Worm (Caenorhabditis elegans) whole organism, early embryonic: ENCODE measurements around the gene plpr-1.
A peak's percentile ranks its signal among the peaks of the same experiment; 100 is the strongest.

ENCODE experiments used
- B0310.2 ChIP-seq: sonication (generic microtip); optimal IDR thresholded peaks from 2 replicates; lab custom pipeline; 2016; ENCODE audit warnings: mild to moderate bottlenecking, missing genetic modification characterization, missing compliant biosample characterization
- F13C5.2 ChIP-seq: sonication (generic microtip); optimal IDR thresholded peaks from 2 replicates; lab custom pipeline; 2017; ENCODE audit warnings: mild to moderate bottlenecking, missing genetic modification characterization, inconsistent platforms, missing compliant biosample characterization
- aly-1 ChIP-seq: sonication (generic microtip); optimal IDR thresholded peaks from 2 replicates; lab custom pipeline; 2016; ENCODE audit warnings: missing genetic modification characterization, missing compliant biosample characterization
- ama-1 ChIP-seq: fragments of 150-350 bp; optimal IDR thresholded peaks from 2 replicates; lab custom pipeline; 2014
- ceh-13 ChIP-seq: fragments of 200-800 bp; sonication (Bioruptor generic); optimal IDR thresholded peaks from 2 replicates; lab custom pipeline; 2018; ENCODE audit warnings: mild to moderate bottlenecking, missing genetic modification characterization, missing compliant biosample characterization
- ceh-36 ChIP-seq: sonication (generic microtip); optimal IDR thresholded peaks from 2 replicates; lab custom pipeline; 2016; ENCODE audit warnings: missing genetic modification characterization, inconsistent platforms, missing compliant biosample characterization
- ets-7 ChIP-seq: sonication (generic microtip); optimal IDR thresholded peaks from 2 replicates; lab custom pipeline; 2016; ENCODE audit warnings: missing genotype, missing genetic modification characterization, missing compliant biosample characterization
- flt-1 ChIP-seq: fragments of 200-800 bp; sonication (Bioruptor generic); IDR thresholded peaks from 2 replicates; pipeline ENCODE4 v1.3.6; 2022; ENCODE audit warnings: missing genetic modification characterization, missing compliant biosample characterization
- hmbx-1 ChIP-seq: sonication (generic microtip); optimal IDR thresholded peaks from 2 replicates; lab custom pipeline; 2016; ENCODE audit warnings: mild to moderate bottlenecking, missing genetic modification characterization, missing compliant biosample characterization
- hmg-4 ChIP-seq: fragments of 200-800 bp; sonication (Bioruptor generic); optimal IDR thresholded peaks from 2 replicates; lab custom pipeline; 2018; ENCODE audit warnings: mild to moderate bottlenecking, missing genetic modification characterization, missing compliant biosample characterization
- hnd-1 ChIP-seq: sonication (generic microtip); optimal IDR thresholded peaks from 2 replicates; lab custom pipeline; 2016; ENCODE audit warnings: missing genetic modification characterization, missing compliant biosample characterization
- pes-1 ChIP-seq: fragments of 200-800 bp; sonication (Bioruptor generic); IDR thresholded peaks from 2 replicates; pipeline ENCODE4 v1.3.6; 2022; ENCODE audit warnings: missing genetic modification reagents, missing genetic modification characterization, missing compliant biosample characterization
- scrt-1 ChIP-seq: fragments of 200-800 bp; sonication (Bioruptor generic); IDR thresholded peaks from 2 replicates; pipeline ENCODE4 v1.3.6; 2022; ENCODE audit warnings: missing genetic modification characterization, missing compliant biosample characterization
- sea-1 ChIP-seq: fragments of 200-800 bp; sonication (Bioruptor generic); conservative IDR thresholded peaks from 2 replicates; pipeline ENCODE4 v1.3.6; 2022; ENCODE audit warnings: missing genetic modification characterization, missing compliant biosample characterization
- tbx-11 ChIP-seq: fragments of 200-800 bp; sonication (Bioruptor generic); IDR thresholded peaks from 2 replicates; pipeline ENCODE4 v1.3.6; 2022; ENCODE audit warnings: missing genetic modification characterization, missing compliant biosample characterization
- tbx-37 ChIP-seq: fragments of 200-800 bp; sonication (Bioruptor generic); conservative IDR thresholded peaks from 2 replicates; pipeline ENCODE4 v1.3.6; 2022; ENCODE audit warnings: missing genetic modification reagents, missing genetic modification characterization, missing compliant biosample characterization
- tra-4 ChIP-seq: sonication (generic microtip); optimal IDR thresholded peaks from 2 replicates; lab custom pipeline; 2017; ENCODE audit warnings: missing genetic modification characterization, missing compliant biosample characterization

The plpr-1 gene

DNA sequence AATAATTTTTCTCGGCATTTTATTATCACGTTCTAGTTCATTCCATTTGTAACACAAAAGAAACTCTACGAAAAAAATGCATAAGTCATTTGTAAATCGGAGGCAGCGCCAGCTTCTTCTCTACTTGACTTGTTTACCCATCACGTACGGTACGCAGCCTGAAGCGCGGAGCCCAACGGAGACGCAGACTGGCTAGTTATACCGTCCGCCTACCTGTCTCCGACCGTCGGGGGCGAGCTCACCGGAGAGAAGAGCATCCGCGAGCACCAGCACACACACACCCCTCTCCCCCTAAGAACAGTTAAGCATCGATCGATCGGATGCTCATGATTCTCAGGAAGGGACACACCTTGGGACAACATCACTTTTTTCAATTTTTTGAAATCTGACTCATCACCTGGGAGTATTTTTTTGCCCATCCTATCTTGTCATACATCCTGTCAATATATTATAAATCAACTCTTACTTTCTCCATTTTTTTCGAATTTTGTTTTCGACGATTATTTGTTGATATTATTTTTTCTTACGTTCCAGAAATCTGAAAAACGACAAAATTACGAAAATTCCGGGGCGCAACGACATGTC is at the start of gene plpr-1:
plpr-1 (plus strand) TSS at position 535 of the 585 bp plus-strand sequence.
- TF ChIP-seq hmbx-1 (tag; lab: Kevin White, UChicago) (no peak), ama-1 (lab: Kevin White, UChicago) (no peak), tra-4 (tag; lab: Kevin White, UChicago) (no peak), aly-1 (no peak), tbx-11 (no peak), F13C5.2 (no peak), pes-1 (GFP tag; lab: Robert Waterston, UW) (no peak), B0310.2 (tag; lab: Kevin White, UChicago) (no peak), flt-1 (GFP tag; lab: Robert Waterston, UW) (no peak), sea-1 (GFP tag; lab: Robert Waterston, UW) (no peak), ets-7 (tag; lab: Kevin White, UChicago) (no peak)

DNA sequence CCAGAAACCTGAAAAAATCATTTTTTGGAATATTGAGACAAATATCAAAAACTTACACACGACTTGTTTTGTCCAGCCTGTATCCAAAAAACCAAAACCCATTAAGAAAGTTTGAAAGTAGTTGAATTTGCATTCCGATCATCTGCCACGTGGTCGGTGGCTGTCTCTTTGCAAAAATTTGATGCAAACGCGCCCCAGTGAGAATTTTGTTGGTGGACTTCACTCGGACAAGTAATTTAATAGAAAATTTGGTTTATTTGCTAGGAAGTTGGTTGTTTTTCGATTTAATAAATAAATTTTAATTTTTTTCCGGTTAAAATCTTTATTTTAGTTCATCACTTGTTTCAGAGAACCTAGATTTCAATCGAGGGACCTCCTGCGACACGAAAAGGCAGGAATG is 46.8 kb upstream of the plpr-1 start:
- TF ChIP-seq ceh-13 (no peak), sea-1 (GFP tag; lab: Robert Waterston, UW) (no peak), pes-1 (GFP tag; lab: Robert Waterston, UW) (no peak), scrt-1 (GFP tag; lab: Robert Waterston, UW) (no peak), hmg-4 (GFP tag; lab: Kevin White, UChicago) (no peak), hnd-1 (tag; lab: Kevin White, UChicago) (no peak), aly-1 (no peak), B0310.2 (tag; lab: Kevin White, UChicago) (no peak), tbx-11 (no peak), tbx-37 (no peak)

DNA sequence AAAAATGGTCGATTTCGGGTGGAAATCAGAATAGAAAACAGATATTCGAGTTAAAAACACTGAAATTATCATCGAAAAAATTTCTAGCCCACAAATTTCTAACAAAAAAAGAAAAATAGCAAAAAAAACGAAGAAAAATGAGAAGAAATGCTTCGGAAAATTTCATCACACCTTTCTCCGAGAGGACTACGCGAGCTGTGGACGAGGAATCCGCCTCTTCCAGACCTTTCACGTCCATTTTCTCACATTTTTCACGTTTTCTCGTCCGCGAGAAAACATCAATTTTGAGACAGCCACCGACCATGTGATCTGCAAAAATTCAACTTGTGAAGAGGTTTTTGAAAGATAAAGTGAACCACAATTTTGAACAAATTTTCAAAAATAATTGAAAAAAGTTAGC is 45.7 kb upstream of the plpr-1 start:
- no peak for TF ChIP-seq tbx-37
- no peak for TF ChIP-seq F13C5.2
- TF ChIP-seq ceh-13, result no peak
- no peak for TF ChIP-seq ama-1 (lab: Kevin White, UChicago)
- no peak for TF ChIP-seq B0310.2 (tag; lab: Kevin White, UChicago)
- no peak for TF ChIP-seq aly-1
- no peak for TF ChIP-seq ceh-36 (tag; lab: Kevin White, UChicago)
- no peak for TF ChIP-seq sea-1 (GFP tag; lab: Robert Waterston, UW)
- TF ChIP-seq flt-1 (GFP tag; lab: Robert Waterston, UW), result no peak
- no peak for TF ChIP-seq tbx-11
- TF ChIP-seq hmg-4 (GFP tag; lab: Kevin White, UChicago), result no peak
- no peak for TF ChIP-seq pes-1 (GFP tag; lab: Robert Waterston, UW)
- TF ChIP-seq tra-4 (tag; lab: Kevin White, UChicago), result no peak
- no peak for TF ChIP-seq scrt-1 (GFP tag; lab: Robert Waterston, UW)
- no peak for TF ChIP-seq hmbx-1 (tag; lab: Kevin White, UChicago)
- no peak for TF ChIP-seq ets-7 (tag; lab: Kevin White, UChicago)

ce11 chrII:11177376-11177775 is 44.7 kb upstream of the plpr-1 start, which contains the start of gene F37H8.6:
F37H8.6 (minus strand) TSS chrII:11177476.
- TF ChIP-seq flt-1 (GFP tag; lab: Robert Waterston, UW) (no peak), tbx-37 (no peak)

DNA sequence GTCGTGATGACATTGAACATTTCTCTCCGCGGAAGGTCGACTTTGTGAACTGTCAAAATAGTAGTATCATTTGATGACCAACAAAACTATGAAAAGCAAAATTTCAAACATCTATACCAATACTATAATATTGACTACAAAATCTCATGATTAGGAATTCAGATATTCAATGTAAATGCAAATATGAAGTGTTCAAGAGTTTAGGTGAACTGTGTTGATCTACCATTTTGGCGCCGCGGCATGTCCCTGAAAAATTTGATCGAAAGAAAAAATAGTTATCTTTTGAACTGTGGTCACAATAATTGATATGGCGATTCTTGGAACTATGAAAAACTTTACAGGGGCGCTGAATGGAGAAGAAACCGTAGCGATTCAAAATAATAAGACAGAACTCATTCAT is 43.4 kb upstream of the plpr-1 start:
- no peak for TF ChIP-seq F13C5.2
- TF ChIP-seq tbx-11, result no peak
- TF ChIP-seq tbx-37, result no peak

- no peak for TF ChIP-seq aly-1
- no peak for TF ChIP-seq hmbx-1 (tag; lab: Kevin White, UChicago)
- no peak for TF ChIP-seq flt-1 (GFP tag; lab: Robert Waterston, UW)
- TF ChIP-seq tbx-11, result no peak
- no peak for TF ChIP-seq scrt-1 (GFP tag; lab: Robert Waterston, UW)
- no peak for TF ChIP-seq tbx-37
- TF ChIP-seq ets-7 (tag; lab: Kevin White, UChicago), result no peak
- TF ChIP-seq hnd-1 (tag; lab: Kevin White, UChicago), result no peak
- no peak for TF ChIP-seq ama-1 (lab: Kevin White, UChicago)
- no peak for TF ChIP-seq sea-1 (GFP tag; lab: Robert Waterston, UW)
- no peak for TF ChIP-seq F13C5.2
- no peak for TF ChIP-seq B0310.2 (tag; lab: Kevin White, UChicago)
- TF ChIP-seq ceh-36 (tag; lab: Kevin White, UChicago), result no peak
- TF ChIP-seq tra-4 (tag; lab: Kevin White, UChicago), result no peak
- TF ChIP-seq pes-1 (GFP tag; lab: Robert Waterston, UW), result no peak
- TF ChIP-seq hmg-4 (GFP tag; lab: Kevin White, UChicago), result no peak
Observed at ce11 chrII:11181250-11181704, 40.8 kb upstream of the plpr-1 start, which contains the start of gene bigr-1. bigr-1 (plus strand) TSS chrII:11181654.

DNA sequence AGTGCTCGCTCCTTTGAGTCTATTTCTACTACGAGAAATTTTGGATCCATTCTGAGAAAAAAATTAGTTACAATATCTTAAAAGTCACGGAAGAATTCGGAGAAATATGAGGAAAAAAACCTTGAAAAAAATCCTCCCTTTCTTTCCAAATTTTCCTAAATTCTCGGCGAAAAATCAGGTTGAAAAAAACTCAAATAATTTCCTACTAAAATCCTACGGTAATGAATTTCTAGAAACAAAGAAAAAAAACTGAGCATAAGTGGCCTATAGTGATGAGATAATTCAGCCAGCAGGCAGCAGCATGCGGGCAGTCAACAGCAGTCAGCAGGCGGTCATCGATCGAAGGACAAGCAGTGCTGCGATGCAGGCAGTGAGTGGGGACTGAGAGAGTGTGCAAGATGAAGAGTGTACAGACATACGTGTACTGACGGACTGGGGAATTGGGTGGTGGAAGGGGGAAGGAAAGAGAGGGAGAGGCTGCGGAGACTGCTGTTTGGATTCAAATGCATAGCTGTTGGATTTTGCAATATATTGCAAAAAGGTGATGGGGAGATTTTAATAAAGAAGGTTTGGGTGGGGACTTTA is 37.3 kb upstream of the plpr-1 start, which contains the start of gene lir-3:
lir-3 (minus strand) TSS at position 51 of the 585 bp plus-strand sequence.
- TF ChIP-seq F13C5.2 (peak; percentile 44), hmg-4 (GFP tag; lab: Kevin White, UChicago) (peak; percentile 65), ama-1 (lab: Kevin White, UChicago) (no peak), ceh-13 (no peak)

DNA sequence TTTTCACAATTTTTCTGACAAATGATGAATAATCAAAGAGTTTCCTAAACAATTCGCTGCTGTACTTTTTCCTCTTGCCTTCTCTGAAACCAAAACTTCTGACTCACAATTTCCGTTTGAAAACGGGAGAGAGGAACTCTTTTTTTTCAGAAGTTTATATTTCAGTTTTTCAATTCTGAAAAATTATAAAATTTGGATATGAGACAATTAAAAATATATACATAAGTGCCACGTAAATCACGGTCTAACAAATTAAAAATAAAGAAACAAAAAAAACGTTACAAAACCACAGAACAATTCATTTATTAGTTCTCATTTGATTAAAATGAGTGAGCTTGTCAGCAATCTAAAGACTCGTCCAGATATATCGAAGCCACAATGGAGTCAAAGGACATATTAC is 36.4 kb upstream of the plpr-1 start, which contains the start of gene sfxn-1.2:
sfxn-1.2 (plus strand) TSS at position 301 of the 400 bp plus-strand sequence.
- TF ChIP-seq tbx-11 (no peak), ceh-13 (no peak), pes-1 (GFP tag; lab: Robert Waterston, UW) (no peak), sea-1 (GFP tag; lab: Robert Waterston, UW) (no peak), ets-7 (tag; lab: Kevin White, UChicago) (no peak), tra-4 (tag; lab: Kevin White, UChicago) (no peak), hmbx-1 (tag; lab: Kevin White, UChicago) (no peak), tbx-37 (no peak), ceh-36 (tag; lab: Kevin White, UChicago) (no peak), aly-1 (no peak), ama-1 (lab: Kevin White, UChicago) (no peak), flt-1 (GFP tag; lab: Robert Waterston, UW) (no peak), F13C5.2 (no peak), hmg-4 (GFP tag; lab: Kevin White, UChicago) (no peak)
